Fruit fly (Drosophila melanogaster) whole organism, embryonic: ENCODE results near the gene CG8301.

Source experiments
- CG10431 ChIP-seq: fragments of 200-800 bp; sonication (Bioruptor generic); optimal IDR thresholded peaks from 3 replicates; lab custom pipeline; 2018; ENCODE audit warnings: missing biosample characterization, mild to moderate bottlenecking, missing genetic modification characterization
- CG12219 ChIP-seq: fragments of 200-800 bp; sonication (Bioruptor generic); optimal IDR thresholded peaks from 3 replicates; lab custom pipeline; 2018; ENCODE audit warnings: missing biosample characterization, mild to moderate bottlenecking, missing genetic modification characterization
- CG13123 ChIP-seq: fragments of 200-800 bp; sonication (Bioruptor generic); optimal IDR thresholded peaks from 2 replicates; lab custom pipeline; 2016; ENCODE audit warnings: missing biosample characterization, missing genetic modification characterization
- CG13287 ChIP-seq: fragments of 200-800 bp; sonication (Bioruptor generic); IDR thresholded peaks from 2 replicates; pipeline ENCODE4 v1.3.6; 2022; ENCODE audit warnings: missing biosample characterization, missing genetic modification characterization; ENCODE audit not compliant: partially characterized antibody
- CG13296 ChIP-seq: fragments of 200-800 bp; sonication (Bioruptor generic); optimal IDR thresholded peaks from 3 replicates; lab custom pipeline; 2018; ENCODE audit warnings: missing biosample characterization, mild to moderate bottlenecking, missing genetic modification characterization
- CG14965 ChIP-seq: fragments of 200-800 bp; sonication (Bioruptor generic); optimal IDR thresholded peaks from 2 replicates; lab custom pipeline; 2016; ENCODE audit warnings: missing biosample characterization, missing genetic modification characterization, borderline replicate concordance
- CG15479 ChIP-seq: fragments of 200-800 bp; sonication (Bioruptor generic); optimal IDR thresholded peaks from 3 replicates; lab custom pipeline; 2019; ENCODE audit warnings: missing biosample characterization, mild to moderate bottlenecking, missing genetic modification characterization, moderate library complexity
- CG15514 ChIP-seq: fragments of 200-800 bp; sonication (Bioruptor generic); optimal IDR thresholded peaks from 3 replicates; lab custom pipeline; 2017; ENCODE audit warnings: missing biosample characterization, missing genetic modification characterization, mild to moderate bottlenecking, moderate library complexity, missing genetic modification reagents
- CG15696 ChIP-seq: fragments of 200-800 bp; sonication (Bioruptor generic); optimal IDR thresholded peaks from 2 replicates; lab custom pipeline; 2019; ENCODE audit warnings: missing biosample characterization, mild to moderate bottlenecking, missing genetic modification characterization, moderate library complexity
- CG17186 ChIP-seq: fragments of 200-800 bp; sonication (Bioruptor generic); optimal IDR thresholded peaks from 3 replicates; lab custom pipeline; 2017; ENCODE audit warnings: missing biosample characterization, missing genetic modification reagents, missing genetic modification characterization
- CG17385 ChIP-seq: fragments of 200-800 bp; sonication (Bioruptor generic); optimal IDR thresholded peaks from 3 replicates; lab custom pipeline; 2018; ENCODE audit warnings: missing biosample characterization, mild to moderate bottlenecking, missing genetic modification characterization
- CG2889 ChIP-seq: fragments of 200-800 bp; sonication (Bioruptor generic); IDR thresholded peaks from 3 replicates; pipeline ENCODE4 v1.3.6; 2022; ENCODE audit warnings: missing biosample characterization, missing genetic modification characterization
- CG3065 ChIP-seq: fragments of 200-800 bp; sonication (Bioruptor generic); optimal IDR thresholded peaks from 2 replicates; lab custom pipeline; 2016; ENCODE audit warnings: missing biosample characterization, missing genetic modification characterization
- CG32532 ChIP-seq: fragments of 200-800 bp; sonication (Bioruptor generic); IDR thresholded peaks from 2 replicates; pipeline ENCODE4 v1.3.6; 2022; ENCODE audit warnings: missing biosample characterization, missing genetic modification characterization
- CG34422 ChIP-seq: fragments of 200-800 bp; sonication (Bioruptor generic); IDR thresholded peaks from 3 replicates; pipeline ENCODE4 v1.3.6; 2022; ENCODE audit warnings: missing biosample characterization, missing genetic modification characterization
- CG5180 ChIP-seq: fragments of 200-800 bp; sonication (Bioruptor generic); optimal IDR thresholded peaks from 3 replicates; lab custom pipeline; 2017; ENCODE audit warnings: missing biosample characterization, missing genetic modification characterization, mild to moderate bottlenecking, moderate library complexity, missing genetic modification reagents
- CG7271 ChIP-seq: fragments of 200-800 bp; sonication (Bioruptor generic); optimal IDR thresholded peaks from 2 replicates; lab custom pipeline; 2018; ENCODE audit warnings: missing biosample characterization, mild to moderate bottlenecking, missing genetic modification characterization, moderate library complexity
- CG8089 ChIP-seq: fragments of 200-800 bp; sonication (Bioruptor generic); optimal IDR thresholded peaks from 3 replicates; lab custom pipeline; 2016; ENCODE audit warnings: missing biosample characterization, missing genetic modification characterization
- CG8765 ChIP-seq: fragments of 200-800 bp; sonication (Bioruptor generic); IDR thresholded peaks from 2 replicates; pipeline ENCODE4 v1.3.6; 2022; ENCODE audit warnings: missing biosample characterization, missing genetic modification characterization
- CG9932 ChIP-seq: fragments of 200-800 bp; sonication (Bioruptor generic); IDR thresholded peaks from 2 replicates; pipeline ENCODE4 v1.3.6; 2022; ENCODE audit warnings: missing biosample characterization, missing genetic modification characterization
- E2f1 ChIP-seq: fragments of 200-800 bp; sonication (Bioruptor generic); IDR thresholded peaks from 2 replicates; pipeline ENCODE4 v1.3.6; 2022; ENCODE audit warnings: missing biosample characterization, missing genetic modification characterization
- GATAe ChIP-seq: fragments of 200-800 bp; sonication (Bioruptor generic); conservative IDR thresholded peaks from 2 replicates; pipeline ENCODE4 v1.3.6; 2022; ENCODE audit warnings: missing biosample characterization, missing genetic modification characterization
- HLH3B ChIP-seq: fragments of 200-800 bp; sonication (Bioruptor generic); IDR thresholded peaks from 2 replicates; pipeline ENCODE4 v1.3.6; 2022; ENCODE audit warnings: missing biosample characterization, missing genetic modification characterization
- HmgD ChIP-seq: fragments of 200-800 bp; sonication (Bioruptor generic); optimal IDR thresholded peaks from 3 replicates; lab custom pipeline; 2016; ENCODE audit warnings: missing biosample characterization, missing genetic modification characterization
- Lpt ChIP-seq: fragments of >200 bp; optimal IDR thresholded peaks from 2 replicates; lab custom pipeline; 2018; ENCODE audit warnings: missing biosample characterization, missing genetic modification characterization
- Mrtf ChIP-seq: fragments of 200-800 bp; sonication (Bioruptor generic); IDR thresholded peaks from 3 replicates; pipeline ENCODE4 v1.3.6; 2022; ENCODE audit warnings: missing biosample characterization, missing genetic modification characterization
- Nf-YC ChIP-seq: fragments of 200-800 bp; optimal IDR thresholded peaks from 3 replicates; lab custom pipeline; 2019; ENCODE audit warnings: missing biosample characterization, mild to moderate bottlenecking, missing genetic modification characterization, moderate library complexity
- Oaz ChIP-seq: fragments of 200-800 bp; sonication (Bioruptor generic); IDR thresholded peaks from 2 replicates; pipeline ENCODE4 v1.3.6; 2022; ENCODE audit warnings: missing biosample characterization, missing genetic modification characterization
- Ptx1 ChIP-seq: fragments of 200-800 bp; sonication (Bioruptor generic); IDR thresholded peaks from 2 replicates; pipeline ENCODE4 v1.3.6; 2022; ENCODE audit warnings: missing biosample characterization, missing genetic modification characterization
- Sin3A ChIP-seq: fragments of >200 bp; optimal IDR thresholded peaks from 2 replicates; lab custom pipeline; 2018
- Trl ChIP-seq, 3 experiments: fragments of >200 bp in 2 of 3; fragments of 200-800 bp in 1 of 3; sonication (Bioruptor generic) in 1 of 3; optimal IDR thresholded peaks; 2 replicates in 1 of 3; 3 replicates in 2 of 3; lab custom pipeline; 2016 to 2017; ENCODE audit warnings: missing biosample characterization in 1 of 3, missing genetic modification characterization in 1 of 3
- Xbp1 ChIP-seq: fragments of 200-800 bp; sonication (Bioruptor generic); optimal IDR thresholded peaks from 3 replicates; lab custom pipeline; 2016; ENCODE audit warnings: missing biosample characterization, mild to moderate bottlenecking, missing genetic modification characterization
- ap ChIP-seq: fragments of 200-800 bp; sonication (Bioruptor generic); IDR thresholded peaks from 2 replicates; pipeline ENCODE4 v1.3.6; 2022; ENCODE audit warnings: missing biosample characterization, missing genetic modification characterization
- disco-r ChIP-seq: fragments of 200-800 bp; sonication (Bioruptor generic); optimal IDR thresholded peaks from 2 replicates; lab custom pipeline; 2016; ENCODE audit warnings: missing biosample characterization, missing genetic modification characterization
- dm ChIP-seq: fragments of 200-800 bp; sonication (Bioruptor generic); optimal IDR thresholded peaks from 3 replicates; lab custom pipeline; 2016; ENCODE audit warnings: missing biosample characterization, missing genetic modification characterization
- dpn ChIP-seq, 2 experiments: fragments of 200-800 bp; sonication (Bioruptor generic); optimal IDR thresholded peaks; 3 replicates each; lab custom pipeline; 2016; ENCODE audit warnings: missing biosample characterization in 2 of 2, missing genetic modification characterization in 2 of 2
- ems ChIP-seq: fragments of 200-800 bp; sonication (Bioruptor generic); optimal IDR thresholded peaks from 3 replicates; lab custom pipeline; 2016; ENCODE audit warnings: missing biosample characterization, missing genetic modification characterization
- fd102C ChIP-seq: fragments of 200-800 bp; sonication (Bioruptor generic); optimal IDR thresholded peaks from 2 replicates; lab custom pipeline; 2018; ENCODE audit warnings: missing biosample characterization, mild to moderate bottlenecking, missing genetic modification characterization, moderate library complexity
- fd96Cb ChIP-seq: fragments of 200-800 bp; sonication (Bioruptor generic); optimal IDR thresholded peaks from 2 replicates; lab custom pipeline; 2018; ENCODE audit warnings: missing biosample characterization, mild to moderate bottlenecking, missing genetic modification characterization, moderate library complexity
- gfzf ChIP-seq: fragments of 200-800 bp; sonication (Bioruptor generic); optimal IDR thresholded peaks from 2 replicates; lab custom pipeline; 2016; ENCODE audit warnings: missing biosample characterization, mild to moderate bottlenecking, missing genetic modification characterization, moderate library complexity
- her ChIP-seq: fragments of 200-800 bp; sonication (Bioruptor generic); optimal IDR thresholded peaks from 2 replicates; lab custom pipeline; 2016; ENCODE audit warnings: missing biosample characterization, missing genetic modification characterization
- jing ChIP-seq: fragments of 200-800 bp; sonication (Bioruptor generic); optimal IDR thresholded peaks from 2 replicates; lab custom pipeline; 2018; ENCODE audit warnings: missing biosample characterization, mild to moderate bottlenecking, missing genetic modification characterization
- klu ChIP-seq: fragments of 200-800 bp; sonication (Bioruptor generic); IDR thresholded peaks from 2 replicates; pipeline ENCODE4 v1.3.6; 2022; ENCODE audit warnings: missing biosample characterization, missing genetic modification characterization
- mirr ChIP-seq: fragments of 200-800 bp; sonication (Bioruptor generic); optimal IDR thresholded peaks from 3 replicates; lab custom pipeline; 2018; ENCODE audit warnings: missing biosample characterization, mild to moderate bottlenecking, missing genetic modification characterization
- p53 ChIP-seq: fragments of 200-800 bp; sonication (Bioruptor generic); optimal IDR thresholded peaks from 2 replicates; lab custom pipeline; 2016; ENCODE audit warnings: missing biosample characterization, missing genetic modification characterization
- ro ChIP-seq: fragments of 200-800 bp; sonication (Bioruptor generic); IDR thresholded peaks from 2 replicates; pipeline ENCODE4 v1.3.6; 2022; ENCODE audit warnings: missing biosample characterization, missing genetic modification characterization
- ssp ChIP-seq: fragments of 200-800 bp; sonication (Bioruptor generic); IDR thresholded peaks from 2 replicates; pipeline ENCODE4 v1.3.6; 2022; ENCODE audit warnings: missing biosample characterization, missing genetic modification characterization
- wdn ChIP-seq: fragments of 200-800 bp; sonication (Bioruptor generic); IDR thresholded peaks from 2 replicates; pipeline ENCODE4 v1.3.6; 2022; ENCODE audit warnings: missing biosample characterization, missing genetic modification characterization

Gene CG8301

DNA sequence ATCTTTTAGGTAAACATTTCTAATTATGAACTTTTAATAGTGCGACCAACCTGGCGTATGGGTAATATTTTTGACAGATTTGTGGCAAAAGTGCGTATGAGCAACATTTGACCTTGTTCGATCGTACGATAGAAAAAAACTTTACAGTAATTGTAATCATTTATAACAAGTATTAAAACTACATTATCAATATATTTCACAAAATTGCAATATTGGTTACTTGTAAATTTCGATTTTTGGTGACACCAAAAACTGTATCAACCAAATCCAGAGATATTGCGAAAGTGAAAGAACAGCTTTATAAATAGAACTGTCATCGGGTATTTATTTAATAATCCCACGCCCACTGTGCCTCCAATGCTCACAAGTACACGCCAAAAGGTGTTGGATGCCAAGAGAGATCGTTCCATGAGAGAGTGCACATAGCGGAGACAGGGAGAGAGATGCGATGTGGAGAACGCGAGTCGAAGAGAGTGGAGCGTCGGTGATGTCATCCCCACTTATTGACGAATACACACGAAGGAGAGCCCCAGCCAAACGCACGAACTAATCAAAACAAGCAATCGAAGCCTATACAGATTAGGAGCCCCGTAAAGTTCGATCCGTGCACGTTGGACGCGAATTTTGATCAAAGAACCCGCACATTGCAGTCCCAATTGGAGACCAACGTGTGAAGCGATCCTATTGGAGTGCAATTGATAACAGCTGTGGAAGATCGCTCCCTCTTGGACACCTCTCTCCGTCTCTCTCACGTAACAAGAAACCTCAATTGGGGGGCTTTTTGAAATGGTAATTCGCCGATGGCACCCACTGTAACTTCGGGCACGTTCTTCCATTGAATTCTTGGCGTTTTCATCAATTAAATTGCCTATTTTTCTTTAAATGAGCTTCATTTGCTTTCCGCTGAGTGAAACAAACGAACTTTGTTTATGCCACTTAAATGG is 47.7 kb upstream of the CG8301 start (continued):
- TF ChIP-seq ro (GFP tag; lab: Robert Waterston, UW) (peak; percentile 82; the same call in 1 of the 2 replicates), Nf-YC (tag; lab: Kevin White, UChicago) (peak; percentile 92), dpn (GFP tag; optimal IDR thresholded peaks at IDR 0.05; lab: Kevin White, UChicago) (peak; percentile 94 to 95), ems (GFP tag; lab: Kevin White, UChicago) (peak; percentile 88), disco-r (peak; percentile 86), ssp (GFP tag; lab: Robert Waterston, UW) (peak; percentile 83), HmgD (GFP tag; lab: Kevin White, UChicago) (peak; percentile 57), CG13296 (GFP tag; lab: Kevin White, UChicago) (peak; percentile 98), CG8765 (GFP tag; lab: Robert Waterston, UW) (peak; percentile 39; the same call in 1 of the 2 replicates), CG8089 (GFP tag; lab: Kevin White, UChicago) (peak; percentile 82), CG34422 (GFP tag; lab: Robert Waterston, UW) (peak; percentile 84), mirr (GFP tag; lab: Kevin White, UChicago) (peak; percentile 80), CG17385 (peak; percentile 93), CG10431 (GFP tag; lab: Kevin White, UChicago) (peak; percentile 91), CG7271 (tag; lab: Kevin White, UChicago) (peak; percentile 46), fd96Cb (peak; percentile 94), klu (peak; percentile 92), jing (GFP tag; lab: Kevin White, UChicago) (peak; percentile 92), CG2889 (GFP tag; lab: Robert Waterston, UW) (peak; percentile 71; the same call in 1 of the 3 replicates), Trl (optimal IDR thresholded peaks at IDR 0.05; lab: Kevin White, UChicago) (peak; percentile 93 to 95), Trl (GFP tag; optimal IDR thresholded peaks at IDR 0.05; lab: Kevin White, UChicago) (peak; percentile 93), CG5180 (GFP tag; lab: Kevin White, UChicago) (peak; percentile 84), Xbp1 (GFP tag; lab: Kevin White, UChicago) (peak; percentile 95), CG17186 (peak; percentile 79), wdn (peak; percentile 84), E2f1 (GFP tag; lab: Robert Waterston, UW) (peak; percentile 83), CG12219 (GFP tag; lab: Kevin White, UChicago) (peak; percentile 95), CG13123 (GFP tag; lab: Kevin White, UChicago) (peak; percentile 87), CG32532 (GFP tag; lab: Robert Waterston, UW) (peak; percentile 92), Ptx1 (peak; percentile 94), GATAe (0 out of 2 replicates have a peak, but pooled peaks have one; percentile 15), HLH3B (GFP tag; lab: Robert Waterston, UW) (peak; percentile 72), gfzf (GFP tag; lab: Kevin White, UChicago) (peak; percentile 7), CG13287 (GFP tag; lab: Robert Waterston, UW) (no peak; the same call in 1 of the 2 replicates), CG14965 (GFP tag; lab: Kevin White, UChicago) (no peak), fd102C (GFP tag; lab: Kevin White, UChicago) (peak; percentile 20), Oaz (GFP tag; lab: Robert Waterston, UW) (peak; percentile 75), CG9932 (GFP tag; lab: Robert Waterston, UW) (peak; percentile 89), Sin3A (lab: Kevin White, UChicago) (no peak), CG15514 (GFP tag; lab: Kevin White, UChicago) (peak; percentile 83), p53 (GFP tag; lab: Kevin White, UChicago) (peak; percentile 72), CG15479 (GFP tag; lab: Kevin White, UChicago) (peak; percentile 28), her (peak; percentile 81), dm (peak; percentile 74), ap (GFP tag; lab: Robert Waterston, UW) (peak; percentile 63), Mrtf (GFP tag; lab: Robert Waterston, UW) (peak; percentile 83; the same call in 2 of the 3 replicates), CG15696 (tag; lab: Kevin White, UChicago) (peak; percentile 71), Lpt (GFP tag; lab: Kevin White, UChicago) (no peak), CG3065 (GFP tag; lab: Kevin White, UChicago) (peak; percentile 67)
